1 fruit fly cellular context compared by ENCODE assay signal in the genomic region with DNA sequence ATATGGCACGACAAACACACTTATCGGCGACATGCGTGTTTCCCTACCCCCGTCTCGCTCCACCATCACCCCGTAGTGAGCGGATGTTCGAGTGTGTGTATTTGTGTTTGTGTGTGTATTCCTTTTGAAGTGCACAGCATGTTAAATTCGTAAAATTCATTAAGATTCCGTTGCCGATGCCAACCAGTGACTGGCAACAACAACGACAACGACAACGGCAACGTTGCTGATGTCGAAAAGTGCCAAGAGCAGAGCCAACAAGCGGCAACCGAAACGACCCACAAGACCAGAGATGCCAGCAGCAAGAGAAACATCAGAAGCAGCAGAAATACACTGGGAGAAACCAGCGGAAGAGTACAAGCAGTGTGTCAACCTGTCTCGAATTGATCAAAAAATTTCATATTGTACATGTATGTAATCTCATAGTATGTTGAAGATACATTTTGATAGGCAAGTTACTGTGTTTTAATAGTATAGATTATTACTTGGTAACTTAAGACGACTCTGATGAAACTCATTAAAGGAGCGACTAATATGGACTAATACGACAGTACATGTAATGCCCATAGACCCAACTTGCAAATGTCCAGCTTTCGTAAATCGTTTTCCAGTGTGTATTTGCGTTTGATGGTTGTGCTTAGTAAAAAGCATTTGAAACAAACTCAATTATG.
TF ChIP-seq lines count a peak whose summit lies in the region.

No protein-coding gene starts in this region.

TF ChIP-seq in whole organism, embryonic, 481 proteins besides CTCF, POLR2A, EP300 and RAD21 (continued from another document and continues in another):
- TF ChIP-seq fu2 (GFP tag; optimal IDR thresholded peaks at IDR 0.05; lab: Kevin White, UChicago) (no peak), CG10462 (GFP tag; optimal IDR thresholded peaks at IDR 0.05; lab: Kevin White, UChicago) (no peak), her (GFP tag; optimal IDR thresholded peaks at IDR 0.05; lab: Kevin White, UChicago) (no peak), CG12744 (GFP tag; optimal IDR thresholded peaks at IDR 0.05; lab: Kevin White, UChicago) (no peak), maf-S (GFP tag; optimal IDR thresholded peaks at IDR 0.05; lab: Kevin White, UChicago) (no peak), CG9932 (GFP tag; IDR thresholded peaks at IDR 0.05; lab: Robert Waterston, UW) (no peak), knrl (GFP tag; IDR thresholded peaks at IDR 0.05; lab: Robert Waterston, UW; ENCODE audit: partially characterized antibody) (no peak), en (GFP tag; optimal IDR thresholded peaks at IDR 0.05; lab: Kevin White, UChicago) (no peak), MBD-R2 (GFP tag; IDR thresholded peaks at IDR 0.05; lab: Robert Waterston, UW) (no peak), wdn (GFP tag; IDR thresholded peaks at IDR 0.05; lab: Robert Waterston, UW) (no peak), az2 (GFP tag; optimal IDR thresholded peaks at IDR 0.05; lab: Kevin White, UChicago) (peak; percentile 30), ATbp (GFP tag; optimal IDR thresholded peaks at IDR 0.05; lab: Kevin White, UChicago) (peak; percentile 31), CG3065 (GFP tag; optimal IDR thresholded peaks at IDR 0.05; lab: Kevin White, UChicago) (no peak), vvl (GFP tag; IDR thresholded peaks at IDR 0.05; lab: Robert Waterston, UW) (peak; percentile 40; the same call in 1 of the 2 replicates), CG31441 (GFP tag; IDR thresholded peaks at IDR 0.05; lab: Robert Waterston, UW) (peak; percentile 44), CG17829 (tag; optimal IDR thresholded peaks at IDR 0.05; lab: Kevin White, UChicago) (peak; percentile 36), crc (GFP tag; optimal IDR thresholded peaks at IDR 0.05; lab: Kevin White, UChicago) (no peak), exex (tag; optimal IDR thresholded peaks at IDR 0.05; lab: Kevin White, UChicago) (no peak), NK7.1 (GFP tag; optimal IDR thresholded peaks at IDR 0.05; lab: Kevin White, UChicago) (no peak), Adf1 (GFP tag; IDR thresholded peaks at IDR 0.05; lab: Robert Waterston, UW) (no peak), pan (optimal IDR thresholded peaks at IDR 0.05; lab: Kevin White, UChicago) (no peak), pan (GFP tag; optimal IDR thresholded peaks at IDR 0.05 in 1 of 2, IDR thresholded peaks at IDR 0.05 in 1 of 2) (peak in 1 of 2 experiments; percentile 48), CHES-1-like (GFP tag; optimal IDR thresholded peaks at IDR 0.05; lab: Kevin White, UChicago) (no peak), disco-r (GFP tag; optimal IDR thresholded peaks at IDR 0.05; lab: Kevin White, UChicago) (no peak), CG11560 (tag; IDR thresholded peaks at IDR 0.05; lab: Robert Waterston, UW) (no peak), chinmo (GFP tag; IDR thresholded peaks at IDR 0.05; lab: Robert Waterston, UW; ENCODE audit: partially characterized antibody) (0 out of 4 replicates have a peak, but pooled peaks have one; percentile 50), tio (GFP tag; optimal IDR thresholded peaks at IDR 0.05; lab: Kevin White, UChicago) (peak; percentile 50), NC2β (GFP tag; optimal IDR thresholded peaks at IDR 0.05; lab: Kevin White, UChicago) (no peak), CG14965 (GFP tag; optimal IDR thresholded peaks at IDR 0.05; lab: Kevin White, UChicago; ENCODE audit: borderline replicate concordance) (no peak), CG13296 (GFP tag; optimal IDR thresholded peaks at IDR 0.05; lab: Kevin White, UChicago) (no peak), Eip74EF (GFP tag; optimal IDR thresholded peaks at IDR 0.05; lab: Kevin White, UChicago) (no peak), CG2202 (tag; optimal IDR thresholded peaks at IDR 0.05; lab: Kevin White, UChicago) (no peak), CG18476 (GFP tag; optimal IDR thresholded peaks at IDR 0.05; lab: Kevin White, UChicago) (no peak), CG6175 (GFP tag; IDR thresholded peaks at IDR 0.05; lab: Robert Waterston, UW) (no peak), CG7556 (GFP tag; optimal IDR thresholded peaks at IDR 0.05; lab: Kevin White, UChicago) (peak; percentile 33), E2f2 (GFP tag; IDR thresholded peaks at IDR 0.05; lab: Robert Waterston, UW) (no peak), Xrp1 (GFP tag; IDR thresholded peaks at IDR 0.05; lab: Robert Waterston, UW) (peak; percentile 42; the same call in 1 of the 2 replicates), Jarid2 (GFP tag; optimal IDR thresholded peaks at IDR 0.05; lab: Kevin White, UChicago) (no peak), CG6765 (GFP tag; optimal IDR thresholded peaks at IDR 0.05; lab: Kevin White, UChicago) (no peak), CG4854 (GFP tag; optimal IDR thresholded peaks at IDR 0.05; lab: Kevin White, UChicago) (no peak), CG10321 (GFP tag; IDR thresholded peaks at IDR 0.05; lab: Robert Waterston, UW) (no peak), CG17568 (GFP tag; optimal IDR thresholded peaks at IDR 0.05; lab: Kevin White, UChicago) (no peak), Hsf (GFP tag; optimal IDR thresholded peaks at IDR 0.05; lab: Kevin White, UChicago) (peak; percentile 39), MESR4 (GFP tag; optimal IDR thresholded peaks at IDR 0.05; lab: Kevin White, UChicago) (no peak), Kr (GFP tag; optimal IDR thresholded peaks at IDR 0.05; lab: Kevin White, UChicago) (no peak), CG10366 (GFP tag; IDR thresholded peaks at IDR 0.05; lab: Robert Waterston, UW) (no peak; the same call in 1 of the 2 replicates), Ssrp (tag; optimal IDR thresholded peaks at IDR 0.05; lab: Kevin White, UChicago) (peak; percentile 51), sim (GFP tag; IDR thresholded peaks at IDR 0.05; lab: Robert Waterston, UW) (no peak), Xbp1 (GFP tag; optimal IDR thresholded peaks at IDR 0.05; lab: Kevin White, UChicago) (peak; percentile 29), lov (optimal IDR thresholded peaks at IDR 0.05; lab: Kevin White, UChicago) (no peak), lov (GFP tag; IDR thresholded peaks at IDR 0.05; lab: Robert Waterston, UW) (no peak; the same call in 2 of the 3 replicates), bab2 (GFP tag; optimal IDR thresholded peaks at IDR 0.05; lab: Kevin White, UChicago) (peak; percentile 29), croc (GFP tag; conservative IDR thresholded peaks at IDR 0.05; lab: Robert Waterston, UW) (no peak; the same call in 2 of the 3 replicates), Dbx (GFP tag; IDR thresholded peaks at IDR 0.05; lab: Robert Waterston, UW) (no peak), ttk (GFP tag; IDR thresholded peaks at IDR 0.05; lab: Robert Waterston, UW) (0 out of 2 replicates have a peak, but pooled peaks have one; percentile 31), H2.0 (GFP tag; IDR thresholded peaks at IDR 0.05; lab: Robert Waterston, UW) (0 out of 2 replicates have a peak, but pooled peaks have one; percentile 15), CG7271 (tag; optimal IDR thresholded peaks at IDR 0.05; lab: Kevin White, UChicago) (no peak), CG12071 (GFP tag; optimal IDR thresholded peaks at IDR 0.05; lab: Kevin White, UChicago) (no peak), ac (GFP tag; optimal IDR thresholded peaks at IDR 0.05; lab: Kevin White, UChicago) (peak; percentile 49), CG30431 (GFP tag; optimal IDR thresholded peaks at IDR 0.05; lab: Kevin White, UChicago) (peak; percentile 38), Chrac-16 (GFP tag; optimal IDR thresholded peaks at IDR 0.05; lab: Kevin White, UChicago) (peak; percentile 29), CG9215 (GFP tag; IDR thresholded peaks at IDR 0.05; lab: Robert Waterston, UW) (no peak), CG8765 (GFP tag; IDR thresholded peaks at IDR 0.05; lab: Robert Waterston, UW) (no peak), CG12219 (GFP tag; optimal IDR thresholded peaks at IDR 0.05; lab: Kevin White, UChicago) (no peak), sug (tag; optimal IDR thresholded peaks at IDR 0.05; lab: Kevin White, UChicago) (no peak), abd-A (tag; optimal IDR thresholded peaks at IDR 0.05; lab: Kevin White, UChicago) (no peak), hb (GFP tag; IDR thresholded peaks at IDR 0.05; lab: Robert Waterston, UW; ENCODE audit: partially characterized antibody) (no peak), CG6654 (GFP tag; optimal IDR thresholded peaks at IDR 0.05; lab: Kevin White, UChicago) (no peak), shn (GFP tag; optimal IDR thresholded peaks at IDR 0.05; lab: Kevin White, UChicago) (peak; percentile 40), Sry-β (GFP tag; optimal IDR thresholded peaks at IDR 0.05; lab: Kevin White, UChicago) (no peak), Side (GFP tag; optimal IDR thresholded peaks at IDR 0.05; lab: Kevin White, UChicago) (no peak), dati (GFP tag; IDR thresholded peaks at IDR 0.05; lab: Robert Waterston, UW) (no peak), Hr78 (GFP tag; optimal IDR thresholded peaks at IDR 0.05; lab: Kevin White, UChicago) (no peak), oc (tag; optimal IDR thresholded peaks at IDR 0.05; lab: Kevin White, UChicago) (no peak), CG3838 (GFP tag; optimal IDR thresholded peaks at IDR 0.05; lab: Kevin White, UChicago) (peak; percentile 30), mirr (GFP tag; optimal IDR thresholded peaks at IDR 0.05; lab: Kevin White, UChicago) (no peak), Pdp1 (GFP tag; optimal IDR thresholded peaks at IDR 0.05; lab: Kevin White, UChicago) (peak; percentile 6 to 16), tll (GFP tag; optimal IDR thresholded peaks at IDR 0.05; lab: Kevin White, UChicago) (no peak), stwl (tag; optimal IDR thresholded peaks at IDR 0.05; lab: Kevin White, UChicago) (no peak), HLH54F (GFP tag; optimal IDR thresholded peaks at IDR 0.05; lab: Kevin White, UChicago) (peak; percentile 5), Bdp1 (GFP tag; optimal IDR thresholded peaks at IDR 0.05; lab: Kevin White, UChicago) (peak; percentile 3), eyg (GFP tag; optimal IDR thresholded peaks at IDR 0.05; lab: Kevin White, UChicago) (no peak), Atf3 (GFP tag; optimal IDR thresholded peaks at IDR 0.05; lab: Kevin White, UChicago) (no peak), CG13775 (GFP tag; optimal IDR thresholded peaks at IDR 0.05; lab: Kevin White, UChicago) (no peak), tgo (GFP tag; IDR thresholded peaks at IDR 0.05; lab: Robert Waterston, UW) (no peak), Gsc (GFP tag; IDR thresholded peaks at IDR 0.05; lab: Robert Waterston, UW) (no peak), ro (GFP tag; IDR thresholded peaks at IDR 0.05; lab: Robert Waterston, UW) (no peak), pros (GFP tag; optimal IDR thresholded peaks at IDR 0.05; lab: Kevin White, UChicago) (peak; percentile 3), ranshi (GFP tag; IDR thresholded peaks at IDR 0.05; lab: Robert Waterston, UW) (no peak), Mrtf (GFP tag; IDR thresholded peaks at IDR 0.05; lab: Robert Waterston, UW) (peak; percentile 37; the same call in 1 of the 3 replicates), Hmr (GFP tag; optimal IDR thresholded peaks at IDR 0.05; lab: Kevin White, UChicago) (no peak), peb (GFP tag; IDR thresholded peaks at IDR 0.05; lab: Robert Waterston, UW) (no peak), CG7928 (GFP tag; optimal IDR thresholded peaks at IDR 0.05; lab: Kevin White, UChicago) (no peak), CG32772 (GFP tag; IDR thresholded peaks at IDR 0.05; lab: Robert Waterston, UW) (no peak), CG17385 (GFP tag; optimal IDR thresholded peaks at IDR 0.05; lab: Kevin White, UChicago) (peak; percentile 11), Atf6 (GFP tag; IDR thresholded peaks at IDR 0.05; lab: Robert Waterston, UW) (no peak), Fer2 (tag; optimal IDR thresholded peaks at IDR 0.05; lab: Kevin White, UChicago) (no peak), fd102C (GFP tag; optimal IDR thresholded peaks at IDR 0.05; lab: Kevin White, UChicago) (no peak), HmgD (GFP tag; optimal IDR thresholded peaks at IDR 0.05; lab: Kevin White, UChicago) (no peak), CG3407 (GFP tag; optimal IDR thresholded peaks at IDR 0.05; lab: Kevin White, UChicago) (peak; percentile 21), Gug (GFP tag; IDR thresholded peaks at IDR 0.05; lab: Robert Waterston, UW) (0 out of 4 replicates have a peak, but pooled peaks have one; percentile 24), Atf-2 (GFP tag; optimal IDR thresholded peaks at IDR 0.05; lab: Kevin White, UChicago) (no peak), Oli (tag; optimal IDR thresholded peaks at IDR 0.05; lab: Kevin White, UChicago) (peak; percentile 53), CG2712 (tag; optimal IDR thresholded peaks at IDR 0.05; lab: Kevin White, UChicago) (peak; percentile 62), dmrt99B (tag; optimal IDR thresholded peaks at IDR 0.05; lab: Kevin White, UChicago) (peak; percentile 66), gfzf (GFP tag; optimal IDR thresholded peaks at IDR 0.05; lab: Kevin White, UChicago) (no peak), cas (GFP tag; IDR thresholded peaks at IDR 0.05; lab: Robert Waterston, UW) (no peak), CG12769 (tag; optimal IDR thresholded peaks at IDR 0.05; lab: Kevin White, UChicago) (no peak), CG9876 (GFP tag; optimal IDR thresholded peaks at IDR 0.05; lab: Kevin White, UChicago) (no peak), CG1529 (GFP tag; optimal IDR thresholded peaks at IDR 0.05; lab: Kevin White, UChicago) (no peak), Fer3 (tag; optimal IDR thresholded peaks at IDR 0.05; lab: Kevin White, UChicago) (no peak), B-H1 (GFP tag; IDR thresholded peaks at IDR 0.05; lab: Robert Waterston, UW) (no peak), CG8944 (GFP tag; optimal IDR thresholded peaks at IDR 0.05; lab: Kevin White, UChicago) (no peak), fd3F (GFP tag; optimal IDR thresholded peaks at IDR 0.05; lab: Kevin White, UChicago) (no peak), ab (GFP tag; optimal IDR thresholded peaks at IDR 0.05; lab: Kevin White, UChicago) (peak; percentile 57), emc (GFP tag; optimal IDR thresholded peaks at IDR 0.05; lab: Kevin White, UChicago) (no peak), eve (GFP tag; optimal IDR thresholded peaks at IDR 0.05; lab: Kevin White, UChicago) (peak in 1 of 2 experiments; percentile 78), fru (optimal IDR thresholded peaks at IDR 0.05; lab: Kevin White, UChicago) (no peak), ci (GFP tag; IDR thresholded peaks at IDR 0.05; lab: Robert Waterston, UW) (peak; percentile 62; the same call in 1 of the 3 replicates), odd (GFP tag; optimal IDR thresholded peaks at IDR 0.05; lab: Kevin White, UChicago) (peak; percentile 13), CG17361 (GFP tag; IDR thresholded peaks at IDR 0.05; lab: Robert Waterston, UW) (no peak), Ptx1 (GFP tag; IDR thresholded peaks at IDR 0.05; lab: Robert Waterston, UW) (0 out of 2 replicates have a peak, but pooled peaks have one; percentile 34), CG18262 (tag; optimal IDR thresholded peaks at IDR 0.05; lab: Kevin White, UChicago) (peak; percentile 63), ewg (GFP tag; optimal IDR thresholded peaks at IDR 0.05; lab: Kevin White, UChicago) (peak; percentile 4), wor (GFP tag; IDR thresholded peaks at IDR 0.05; lab: Robert Waterston, UW) (no peak), CG33213 (GFP tag; optimal IDR thresholded peaks at IDR 0.05; lab: Kevin White, UChicago) (no peak), CG10267 (tag; optimal IDR thresholded peaks at IDR 0.05; lab: Kevin White, UChicago) (peak; percentile 30)
